Fruit fly (Drosophila melanogaster): ENCODE measurements around the gene Dyro.

The Dyro gene

dm6 chr3L:11273444-11274141, 22.1 kb downstream of the Dyro start:
- TF ChIP-seq sc (optimal IDR thresholded peaks at IDR 0.05) = no peak
- TF ChIP-seq sc (GFP tag; optimal IDR thresholded peaks at IDR 0.05) = peak; percentile 42
- no peak for TF ChIP-seq ro (GFP tag; IDR thresholded peaks at IDR 0.05)
- no peak for TF ChIP-seq CG34422 (GFP tag; IDR thresholded peaks at IDR 0.05)
- TF ChIP-seq Abd-B (GFP tag; optimal IDR thresholded peaks at IDR 0.05) = no peak
- TF ChIP-seq CG3407 (GFP tag; optimal IDR thresholded peaks at IDR 0.05) = peak; percentile 58
- peak; percentile 9 for TF ChIP-seq CG7556 (GFP tag; optimal IDR thresholded peaks at IDR 0.05)
- TF ChIP-seq hkb (optimal IDR thresholded peaks at IDR 0.05) = no peak
- TF ChIP-seq hkb (GFP tag; IDR thresholded peaks at IDR 0.05) = peak; percentile 12; the same call in 1 of the 2 replicates
- peak; percentile 34 for TF ChIP-seq CG17568 (GFP tag; optimal IDR thresholded peaks at IDR 0.05)
- TF ChIP-seq gsb-n (tag; optimal IDR thresholded peaks at IDR 0.05) = peak; percentile 46
- TF ChIP-seq CG7745 (tag; optimal IDR thresholded peaks at IDR 0.05) = peak; percentile 43
- TF ChIP-seq mirr (GFP tag; optimal IDR thresholded peaks at IDR 0.05) = peak; percentile 14
- TF ChIP-seq tll (GFP tag; optimal IDR thresholded peaks at IDR 0.05) = peak in 1 of 2 experiments; percentile 53
- peak; percentile 17 for TF ChIP-seq unpg (GFP tag; optimal IDR thresholded peaks at IDR 0.05)
- TF ChIP-seq gcm (GFP tag; optimal IDR thresholded peaks at IDR 0.05) = peak; percentile 38
- TF ChIP-seq MBD-R2 (GFP tag; IDR thresholded peaks at IDR 0.05) = no peak
- TF ChIP-seq CG1529 (GFP tag; optimal IDR thresholded peaks at IDR 0.05) = peak; percentile 27
- TF ChIP-seq CG3838 (GFP tag; optimal IDR thresholded peaks at IDR 0.05) = peak; percentile 7
- TF ChIP-seq CG4360 (GFP tag; IDR thresholded peaks at IDR 0.05) = no peak
- TF ChIP-seq ATbp (GFP tag; optimal IDR thresholded peaks at IDR 0.05) = peak; percentile 22
- TF ChIP-seq CG9609 (GFP tag; optimal IDR thresholded peaks at IDR 0.05) = no peak
- no peak for TF ChIP-seq inv (GFP tag; IDR thresholded peaks at IDR 0.05; ENCODE audit: partially characterized antibody)
- TF ChIP-seq CG13123 (GFP tag; optimal IDR thresholded peaks at IDR 0.05) = no peak
- no peak for TF ChIP-seq Meics (GFP tag; optimal IDR thresholded peaks at IDR 0.05)
- TF ChIP-seq Asciz (GFP tag; optimal IDR thresholded peaks at IDR 0.05) = peak; percentile 69
- peak; percentile 7 for TF ChIP-seq grau (tag; optimal IDR thresholded peaks at IDR 0.05)
- peak; percentile 4 for TF ChIP-seq en (GFP tag; optimal IDR thresholded peaks at IDR 0.05)
- TF ChIP-seq CG18262 (tag; optimal IDR thresholded peaks at IDR 0.05) = peak; percentile 42
- TF ChIP-seq trem (tag; optimal IDR thresholded peaks at IDR 0.05) = peak; percentile 27
- TF ChIP-seq kah (GFP tag; optimal IDR thresholded peaks at IDR 0.05) = peak; percentile 14
- peak; percentile 25 for TF ChIP-seq CG13424 (tag; optimal IDR thresholded peaks at IDR 0.05)
- TF ChIP-seq z (GFP tag; IDR thresholded peaks at IDR 0.05) = no peak
- peak; percentile 81 for TF ChIP-seq sens (GFP tag)
- peak; percentile 41 for TF ChIP-seq CG7271 (tag; optimal IDR thresholded peaks at IDR 0.05)
- TF ChIP-seq CG11456 (GFP tag; IDR thresholded peaks at IDR 0.05) = no peak
- TF ChIP-seq nau (GFP tag; optimal IDR thresholded peaks at IDR 0.05) = no peak
- peak in 1 of 2 experiments; percentile 30 for TF ChIP-seq eve (GFP tag; optimal IDR thresholded peaks at IDR 0.05)
- TF ChIP-seq CG2129 (GFP tag; IDR thresholded peaks at IDR 0.05; ENCODE audit: partially characterized antibody) = no peak
- TF ChIP-seq CG6254 (GFP tag; optimal IDR thresholded peaks at IDR 0.05) = peak; percentile 28
- TF ChIP-seq exex (tag; optimal IDR thresholded peaks at IDR 0.05) = peak; percentile 36
- peak; percentile 45 for TF ChIP-seq Kr (GFP tag; optimal IDR thresholded peaks at IDR 0.05)
- TF ChIP-seq stc (GFP tag; IDR thresholded peaks at IDR 0.05) = no peak
- TF ChIP-seq ac (GFP tag; optimal IDR thresholded peaks at IDR 0.05) = peak; percentile 9
- no peak for TF ChIP-seq ranshi (GFP tag; IDR thresholded peaks at IDR 0.05)
- TF ChIP-seq Blimp-1 (GFP tag; optimal IDR thresholded peaks at IDR 0.05) = peak; percentile 1
- peak in 1 of 3 experiments; percentile 47 for TF ChIP-seq lola (GFP tag; optimal IDR thresholded peaks at IDR 0.05)
- peak; percentile 71 for TF ChIP-seq Vsx1 (GFP tag; optimal IDR thresholded peaks at IDR 0.05)
- peak; percentile 48 for TF ChIP-seq Sox100B (GFP tag; optimal IDR thresholded peaks at IDR 0.05)

Data from whole organism, embryonic.